Worm (Caenorhabditis elegans): Measurements from ENCODE around the gene F36G9.15.

DNA sequence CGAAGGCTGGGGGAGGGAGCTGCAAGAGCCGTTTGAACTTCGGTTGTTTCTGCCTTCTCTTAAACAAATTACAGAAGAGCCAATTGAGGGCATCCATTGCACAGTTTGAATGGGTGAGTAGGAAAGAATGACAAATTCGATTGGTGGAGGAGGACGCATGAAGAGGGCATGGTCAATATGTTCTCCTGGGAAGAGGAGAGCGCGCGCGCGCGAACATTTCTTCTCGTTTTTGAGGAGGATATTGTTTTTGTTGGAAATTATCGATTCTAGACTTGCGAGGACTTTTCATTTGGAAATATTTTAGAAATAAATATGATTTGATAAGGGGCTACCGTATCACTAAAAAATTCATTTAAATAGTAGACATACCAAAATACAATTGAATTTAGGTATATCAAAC, 43.6 kb upstream of the F36G9.15 start, which contains the start of gene T10C6.7:
- TF ChIP-seq ama-1 (optimal IDR thresholded peaks at IDR 0.05) (no peak), skn-1 (tag; optimal IDR thresholded peaks at IDR 0.05) (no peak), nhr-28 (tag; optimal IDR thresholded peaks at IDR 0.05) (no peak), nhr-11 (tag; optimal IDR thresholded peaks at IDR 0.05) (no peak), mdl-1 (tag; optimal IDR thresholded peaks at IDR 0.05) (no peak), elt-3 (tag; optimal IDR thresholded peaks at IDR 0.05) (no peak), zag-1 (tag; optimal IDR thresholded peaks at IDR 0.05) (no peak)
